Fruit fly (Drosophila melanogaster): ENCODE results near the gene CecA1.

dm6 chr3R:30189836-30190235 is 20.8 kb upstream of the CecA1 start:
- no peak for TF ChIP-seq pan (optimal IDR thresholded peaks at IDR 0.05)
- TF ChIP-seq fru (GFP tag; optimal IDR thresholded peaks at IDR 0.05), result peak; percentile 69
- TF ChIP-seq psq (GFP tag; optimal IDR thresholded peaks at IDR 0.05), result peak; percentile 44
- no peak for TF ChIP-seq Dfd (GFP tag; optimal IDR thresholded peaks at IDR 0.05)
- TF ChIP-seq h (GFP tag; optimal IDR thresholded peaks at IDR 0.05), result peak; percentile 76
- TF ChIP-seq Dif (GFP tag; optimal IDR thresholded peaks at IDR 0.05; ENCODE audit: partially characterized antibody), result no peak
- peak; percentile 63 for TF ChIP-seq rgr (GFP tag; optimal IDR thresholded peaks at IDR 0.05)
- TF ChIP-seq usp (GFP tag; optimal IDR thresholded peaks at IDR 0.05), result no peak
- no peak for TF ChIP-seq brk (GFP tag; optimal IDR thresholded peaks at IDR 0.05)
- no peak for TF ChIP-seq dl (GFP tag; optimal IDR thresholded peaks at IDR 0.05; ENCODE audit: insufficient read depth in 1 of 2, partially characterized antibody in 2 of 2)
- TF ChIP-seq Myc (optimal IDR thresholded peaks at IDR 0.05), result no peak
